Worm (Caenorhabditis elegans) whole organism, L1 larva: ENCODE results near the gene cyc-2.2.
A peak's percentile ranks its signal among the peaks of the same experiment; 100 is the strongest.

Source experiments
- C04F5.9 ChIP-seq: sonication (generic microtip); optimal IDR thresholded peaks from 2 replicates; lab custom pipeline; 2016; ENCODE audit warnings: missing genetic modification characterization, missing compliant biosample characterization
- F16B12.6 ChIP-seq: fragments of 150-350 bp; optimal IDR thresholded peaks from 2 replicates; lab custom pipeline; 2014; ENCODE audit warnings: missing biosample characterization, missing genetic modification characterization
- Y116A8C.19 ChIP-seq: sonication (generic microtip); optimal IDR thresholded peaks from 2 replicates; lab custom pipeline; 2016; ENCODE audit warnings: missing compliant biosample characterization, missing genetic modification characterization, borderline replicate concordance
- alr-1 ChIP-seq: fragments of 200-800 bp; sonication (Bioruptor generic); optimal IDR thresholded peaks from 2 replicates; lab custom pipeline; 2018; ENCODE audit warnings: borderline replicate concordance, mild to moderate bottlenecking, missing genetic modification characterization, missing compliant biosample characterization
- ceh-63 ChIP-seq: fragments of 200-800 bp; sonication (Bioruptor generic); optimal IDR thresholded peaks from 2 replicates; lab custom pipeline; 2018; ENCODE audit warnings: mild to moderate bottlenecking, missing genetic modification characterization, missing compliant biosample characterization
- ceh-90 ChIP-seq: sonication (generic microtip); optimal IDR thresholded peaks from 2 replicates; lab custom pipeline; 2016; ENCODE audit warnings: missing genetic modification characterization, missing compliant biosample characterization
- ces-1 ChIP-seq: fragments of 150-350 bp; optimal IDR thresholded peaks from 2 replicates; lab custom pipeline; 2014; ENCODE audit warnings: missing biosample characterization, missing genetic modification reagents, missing genetic modification characterization
- dsc-1 ChIP-seq: sonication (generic microtip); optimal IDR thresholded peaks from 2 replicates; lab custom pipeline; 2016; ENCODE audit warnings: mild to moderate bottlenecking, missing genetic modification characterization, missing compliant biosample characterization
- efl-1 ChIP-seq, 4 experiments: fragments of 150-350 bp; optimal IDR thresholded peaks in 3 of 4; peaks in 1 of 4; 1 replicate in 1 of 4; 2 replicates in 3 of 4; lab custom pipeline; 2014; ENCODE audit warnings: missing biosample characterization in 2 of 4, missing genetic modification characterization in 2 of 4, missing genetic modification reagents in 2 of 4
- efl-3 ChIP-seq: fragments of 200-800 bp; sonication (Bioruptor generic); optimal IDR thresholded peaks from 2 replicates; lab custom pipeline; 2018; ENCODE audit warnings: mild to moderate bottlenecking, missing genetic modification characterization, missing compliant biosample characterization
- egl-27 ChIP-seq, 2 experiments: fragments of 150-350 bp in 1 of 2; sonication (generic microtip); optimal IDR thresholded peaks; 3 replicates each; lab custom pipeline; 2017 to 2018; ENCODE audit warnings: missing biosample characterization in 2 of 2, missing genetic modification characterization in 2 of 2, missing genetic modification reagents in 2 of 2
- ets-5 ChIP-seq: fragments of 200-800 bp; sonication (Bioruptor generic); IDR thresholded peaks from 2 replicates; pipeline ENCODE4 v1.3.6; 2022; ENCODE audit warnings: missing genetic modification characterization, missing compliant biosample characterization
- fkh-8 ChIP-seq: sonication (generic microtip); optimal IDR thresholded peaks from 2 replicates; lab custom pipeline; 2016; ENCODE audit warnings: mild to moderate bottlenecking, missing genetic modification characterization, missing compliant biosample characterization
- hlh-4 ChIP-seq: sonication (generic microtip); optimal IDR thresholded peaks from 2 replicates; lab custom pipeline; 2016; ENCODE audit warnings: mild to moderate bottlenecking, missing genetic modification characterization, missing compliant biosample characterization
- lin-14 ChIP-seq: fragments of 200-800 bp; sonication (Bioruptor generic); optimal IDR thresholded peaks from 2 replicates; lab custom pipeline; 2018; ENCODE audit warnings: mild to moderate bottlenecking, missing genetic modification characterization, moderate library complexity, missing compliant biosample characterization
- lin-15B ChIP-seq: fragments of 150-350 bp; sonication (generic microtip); optimal IDR thresholded peaks from 3 replicates; lab custom pipeline; 2014; ENCODE audit warnings: missing biosample characterization, missing genetic modification characterization
- lin-39 ChIP-seq: fragments of 150-350 bp; optimal IDR thresholded peaks from 2 replicates; lab custom pipeline; 2014; ENCODE audit warnings: missing biosample characterization, missing genetic modification reagents, missing genetic modification characterization
- mdl-1 ChIP-seq, 2 experiments: fragments of 150-350 bp; optimal IDR thresholded peaks; 2 replicates each; lab custom pipeline; 2014 to 2017; ENCODE audit warnings: missing biosample characterization in 2 of 2, missing genetic modification characterization in 2 of 2, inconsistent platforms in 1 of 2
- mef-2 ChIP-seq: fragments of 150-350 bp; optimal IDR thresholded peaks from 2 replicates; lab custom pipeline; 2014; ENCODE audit warnings: missing biosample characterization, missing genetic modification characterization
- nhr-11 ChIP-seq: fragments of 150-350 bp; optimal IDR thresholded peaks from 2 replicates; lab custom pipeline; 2014; ENCODE audit warnings: missing biosample characterization, missing genetic modification characterization
- nhr-12 ChIP-seq: sonication (generic microtip); optimal IDR thresholded peaks from 2 replicates; lab custom pipeline; 2017; ENCODE audit warnings: missing biosample characterization, missing genetic modification characterization
- nhr-19 ChIP-seq: fragments of 200-800 bp; sonication (Bioruptor generic); conservative IDR thresholded peaks from 2 replicates; pipeline ENCODE4 v1.3.6; 2022; ENCODE audit warnings: missing genetic modification characterization, missing compliant biosample characterization
- nhr-20 ChIP-seq: sonication (generic microtip); optimal IDR thresholded peaks from 2 replicates; lab custom pipeline; 2016; ENCODE audit warnings: mild to moderate bottlenecking, missing genetic modification characterization, missing compliant biosample characterization
- nhr-47 ChIP-seq: sonication (generic microtip); optimal IDR thresholded peaks from 2 replicates; lab custom pipeline; 2016; ENCODE audit warnings: mild to moderate bottlenecking, missing genetic modification characterization, moderate library complexity, missing compliant biosample characterization
- nhr-71 ChIP-seq: sonication (generic microtip); optimal IDR thresholded peaks from 2 replicates; lab custom pipeline; 2016; ENCODE audit warnings: mild to moderate bottlenecking, missing genetic modification characterization, moderate library complexity, missing compliant biosample characterization
- nhr-84 ChIP-seq: sonication (generic microtip); optimal IDR thresholded peaks from 2 replicates; lab custom pipeline; 2017; ENCODE audit warnings: missing biosample characterization, missing genetic modification characterization
- nhr-90 ChIP-seq: sonication (generic microtip); optimal IDR thresholded peaks from 2 replicates; lab custom pipeline; 2016; ENCODE audit warnings: mild to moderate bottlenecking, missing genetic modification characterization, missing compliant biosample characterization; ENCODE audit not compliant: poor library complexity
- pag-3 ChIP-seq: sonication (generic microtip); optimal IDR thresholded peaks from 2 replicates; lab custom pipeline; 2017; ENCODE audit warnings: missing genetic modification characterization, mild to moderate bottlenecking, missing compliant biosample characterization, antibody characterized with exemption, borderline replicate concordance; ENCODE audit not compliant: insufficient read depth
- pax-3 ChIP-seq: fragments of 200-800 bp; sonication (Bioruptor generic); optimal IDR thresholded peaks from 2 replicates; lab custom pipeline; 2018; ENCODE audit warnings: mild to moderate bottlenecking, missing genetic modification characterization, moderate library complexity, missing compliant biosample characterization
- rnt-1 ChIP-seq: sonication (generic microtip); optimal IDR thresholded peaks from 2 replicates; lab custom pipeline; 2016; ENCODE audit warnings: mild to moderate bottlenecking, missing genetic modification characterization, moderate library complexity, missing compliant biosample characterization
- snu-23 ChIP-seq: sonication (generic microtip); optimal IDR thresholded peaks from 2 replicates; lab custom pipeline; 2016; ENCODE audit warnings: missing genetic modification characterization, missing compliant biosample characterization
- sup-37 ChIP-seq: fragments of 200-800 bp; sonication (Bioruptor generic); optimal IDR thresholded peaks from 2 replicates; lab custom pipeline; 2018; ENCODE audit warnings: mild to moderate bottlenecking, missing genetic modification characterization, missing compliant biosample characterization
- tbx-2 ChIP-seq: sonication (generic microtip); optimal IDR thresholded peaks from 2 replicates; lab custom pipeline; 2016; ENCODE audit warnings: missing genetic modification characterization, missing compliant biosample characterization
- unc-62 ChIP-seq: fragments of 150-350 bp; optimal IDR thresholded peaks from 2 replicates; lab custom pipeline; 2014; ENCODE audit warnings: missing biosample characterization, missing genetic modification reagents, missing genetic modification characterization
- unc-86 ChIP-seq: sonication (generic microtip); optimal IDR thresholded peaks from 2 replicates; lab custom pipeline; 2016; ENCODE audit warnings: missing genetic modification characterization, missing compliant biosample characterization
- zag-1 ChIP-seq: fragments of 150-350 bp; optimal IDR thresholded peaks from 2 replicates; lab custom pipeline; 2014; ENCODE audit warnings: missing biosample characterization, missing genetic modification characterization

cyc-2.2 gene

ce11 chrV:12586793-12587192, 25.2 kb downstream of the cyc-2.2 start:
- TF ChIP-seq mdl-1 (tag; optimal IDR thresholded peaks at IDR 0.05; lab: Kevin White, UChicago) = no peak
- no peak for TF ChIP-seq nhr-12
- TF ChIP-seq zag-1 (tag; lab: Kevin White, UChicago) = no peak
- TF ChIP-seq lin-15B (tag; lab: Kevin White, UChicago) = no peak
- no peak for TF ChIP-seq Y116A8C.19 (tag; lab: Kevin White, UChicago)
- no peak for TF ChIP-seq alr-1 (tag; lab: Kevin White, UChicago)
- no peak for TF ChIP-seq nhr-11 (tag; lab: Kevin White, UChicago)
- TF ChIP-seq lin-39 (tag; lab: Kevin White, UChicago) = no peak
- no peak for TF ChIP-seq nhr-19
- TF ChIP-seq C04F5.9 (tag; lab: Kevin White, UChicago) = no peak
- TF ChIP-seq fkh-8 (tag; lab: Kevin White, UChicago) = peak; percentile 42
- TF ChIP-seq dsc-1 (tag; lab: Kevin White, UChicago) = peak; percentile 76
- TF ChIP-seq nhr-71 = no peak
- no peak for TF ChIP-seq nhr-20
- no peak for TF ChIP-seq ceh-63 (GFP tag; lab: Kevin White, UChicago)
- no peak for TF ChIP-seq nhr-84 (tag; lab: Kevin White, UChicago)
- TF ChIP-seq pax-3 (tag; lab: Kevin White, UChicago) = peak; percentile 79
- no peak for TF ChIP-seq efl-3 (GFP tag; lab: Kevin White, UChicago)
- no peak for TF ChIP-seq pag-3 (tag; lab: Kevin White, UChicago)
- TF ChIP-seq F16B12.6 (tag; lab: Kevin White, UChicago) = no peak

ce11 chrV:12584771-12585170, 27.2 kb downstream of the cyc-2.2 start:
- no peak for TF ChIP-seq ets-5 (GFP tag; lab: Robert Waterston, UW)
- peak; percentile 5 for TF ChIP-seq pax-3 (tag; lab: Kevin White, UChicago)
- peak; percentile 34 for TF ChIP-seq lin-14 (GFP tag; lab: Kevin White, UChicago)

ce11 chrV:12583421-12583820, 28.6 kb downstream of the cyc-2.2 start:
- peak; percentile 25 for TF ChIP-seq tbx-2 (tag; lab: Kevin White, UChicago)
- TF ChIP-seq efl-1 (optimal IDR thresholded peaks at IDR 0.05; lab: Kevin White, UChicago) = no peak
- peak in 1 of 2 experiments; percentile 20 for TF ChIP-seq efl-1 (GFP tag; optimal IDR thresholded peaks at IDR 0.05 in 1 of 2; lab: Kevin White, UChicago)
- TF ChIP-seq lin-39 (tag; lab: Kevin White, UChicago) = no peak
- no peak for TF ChIP-seq mef-2 (tag; lab: Kevin White, UChicago)
- no peak for TF ChIP-seq lin-15B (tag; lab: Kevin White, UChicago)
- no peak for TF ChIP-seq ces-1 (GFP tag; lab: Kevin White, UChicago)
- TF ChIP-seq lin-14 (GFP tag; lab: Kevin White, UChicago) = peak; percentile 52
- TF ChIP-seq nhr-71 = peak; percentile 24

ce11 chrV:12579299-12579698, 32.7 kb downstream of the cyc-2.2 start, which contains the start of gene E02A10.3:
Gene E02A10.3 (plus strand): TSS chrV:12579599.
- TF ChIP-seq sup-37 (GFP tag; lab: Kevin White, UChicago) (no peak), unc-62 (GFP tag; lab: Kevin White, UChicago) (no peak), snu-23 (GFP tag; lab: Kevin White, UChicago) (no peak), nhr-11 (tag; lab: Kevin White, UChicago) (no peak), lin-39 (tag; lab: Kevin White, UChicago) (no peak), ceh-90 (no peak), ets-5 (GFP tag; lab: Robert Waterston, UW) (no peak), unc-86 (tag; lab: Kevin White, UChicago) (no peak), hlh-4 (tag; lab: Kevin White, UChicago) (no peak), nhr-47 (no peak), nhr-90 (tag; lab: Kevin White, UChicago) (no peak), ceh-63 (GFP tag; lab: Kevin White, UChicago) (no peak), rnt-1 (tag; lab: Kevin White, UChicago) (no peak), egl-27 (tag; optimal IDR thresholded peaks at IDR 0.05; lab: Kevin White, UChicago) (no peak)
